Worm (Caenorhabditis elegans) whole organism, L3 larva: ENCODE results near the gene ZK1320.7.

ENCODE experiments used
- ama-1 ChIP-seq: fragments of 150-350 bp; optimal IDR thresholded peaks from 2 replicates; lab custom pipeline; 2018
- ceh-28 ChIP-seq: fragments of 150-350 bp; optimal IDR thresholded peaks from 2 replicates; lab custom pipeline; 2014; ENCODE audit warnings: missing biosample characterization, missing genetic modification reagents, missing genetic modification characterization
- ceh-9 ChIP-seq: sonication (generic microtip); optimal IDR thresholded peaks from 2 replicates; lab custom pipeline; 2018; ENCODE audit warnings: missing biosample characterization, missing genetic modification characterization
- daf-12 ChIP-seq: fragments of 150-350 bp; optimal IDR thresholded peaks from 2 replicates; lab custom pipeline; 2014; ENCODE audit warnings: missing biosample characterization, missing genetic modification reagents, missing genetic modification characterization
- egl-5 ChIP-seq: fragments of 150-350 bp; optimal IDR thresholded peaks from 2 replicates; lab custom pipeline; 2017; ENCODE audit warnings: missing biosample characterization, missing genetic modification reagents, missing genetic modification characterization, inconsistent platforms
- elt-2 ChIP-seq: sonication (generic microtip); optimal IDR thresholded peaks from 2 replicates; lab custom pipeline; 2016; ENCODE audit warnings: missing genetic modification reagents, mild to moderate bottlenecking, missing genetic modification characterization, missing compliant biosample characterization
- elt-3 ChIP-seq, 3 experiments: fragments of 150-350 bp in 1 of 3; sonication (generic microtip) in 2 of 3; optimal IDR thresholded peaks; 2 replicates in 2 of 3; 4 replicates in 1 of 3; lab custom pipeline; 2014 to 2017; ENCODE audit warnings: missing biosample characterization in 3 of 3, missing genetic modification characterization in 3 of 3
- fos-1 ChIP-seq: fragments of 150-350 bp; optimal IDR thresholded peaks from 2 replicates; lab custom pipeline; 2014; ENCODE audit warnings: missing biosample characterization, missing genetic modification characterization
- jun-1 ChIP-seq: fragments of 150-350 bp; optimal IDR thresholded peaks from 2 replicates; lab custom pipeline; 2014; ENCODE audit warnings: missing biosample characterization, missing genetic modification reagents, missing genetic modification characterization
- lsy-12 ChIP-seq: sonication (generic microtip); optimal IDR thresholded peaks from 2 replicates; lab custom pipeline; 2016; ENCODE audit warnings: mild to moderate bottlenecking, missing genetic modification characterization, missing compliant biosample characterization
- mdl-1 ChIP-seq: fragments of 150-350 bp; optimal IDR thresholded peaks from 2 replicates; lab custom pipeline; 2014; ENCODE audit warnings: missing biosample characterization, missing genetic modification characterization
- nfya-1 ChIP-seq: sonication (generic microtip); optimal IDR thresholded peaks from 2 replicates; lab custom pipeline; 2017; ENCODE audit warnings: missing genetic modification characterization, mild to moderate bottlenecking, missing compliant biosample characterization, antibody characterized with exemption, moderate library complexity; ENCODE audit not compliant: insufficient read depth
- nhr-11 ChIP-seq: fragments of 150-350 bp; optimal IDR thresholded peaks from 2 replicates; lab custom pipeline; 2014; ENCODE audit warnings: missing biosample characterization, missing genetic modification characterization
- nhr-23 ChIP-seq: fragments of 150-350 bp; optimal IDR thresholded peaks from 2 replicates; lab custom pipeline; 2014; ENCODE audit warnings: missing biosample characterization, missing genetic modification reagents, missing genetic modification characterization
- nhr-237 ChIP-seq: fragments of 150-350 bp; optimal IDR thresholded peaks from 2 replicates; lab custom pipeline; 2014; ENCODE audit warnings: missing biosample characterization, missing genetic modification characterization
- nhr-25 ChIP-seq: sonication (generic microtip); optimal IDR thresholded peaks from 2 replicates; lab custom pipeline; 2017; ENCODE audit warnings: missing biosample characterization, missing genetic modification characterization
- nhr-28 ChIP-seq: fragments of 150-350 bp; optimal IDR thresholded peaks from 2 replicates; lab custom pipeline; 2014; ENCODE audit warnings: missing biosample characterization, missing genetic modification characterization
- nhr-43 ChIP-seq: sonication (generic microtip); optimal IDR thresholded peaks from 2 replicates; lab custom pipeline; 2016; ENCODE audit warnings: mild to moderate bottlenecking, missing genetic modification characterization, missing compliant biosample characterization; ENCODE audit not compliant: poor library complexity, severe bottlenecking
- nhr-67 ChIP-seq: fragments of 150-350 bp; optimal IDR thresholded peaks from 2 replicates; lab custom pipeline; 2014; ENCODE audit warnings: missing biosample characterization, missing genetic modification characterization
- nhr-77 ChIP-seq: fragments of 150-350 bp; optimal IDR thresholded peaks from 2 replicates; lab custom pipeline; 2014; ENCODE audit warnings: missing biosample characterization, missing genetic modification characterization
- pha-4 ChIP-seq: fragments of 150-350 bp; optimal IDR thresholded peaks from 2 replicates; lab custom pipeline; 2014; ENCODE audit warnings: missing biosample characterization, missing genetic modification reagents, missing genetic modification characterization
- pqm-1 ChIP-seq: fragments of 150-350 bp; optimal IDR thresholded peaks from 2 replicates; lab custom pipeline; 2017; ENCODE audit warnings: missing biosample characterization, missing genetic modification characterization, inconsistent platforms
- sea-2 ChIP-seq: fragments of 150-350 bp; sonication (generic microtip); optimal IDR thresholded peaks from 4 replicates; lab custom pipeline; 2014; ENCODE audit warnings: missing biosample characterization, missing genetic modification reagents, missing genetic modification characterization
- skn-1 ChIP-seq: fragments of 150-350 bp; optimal IDR thresholded peaks from 2 replicates; lab custom pipeline; 2014; ENCODE audit warnings: missing biosample characterization, missing genetic modification characterization
- snpc-4 ChIP-seq: fragments of 150-350 bp; optimal IDR thresholded peaks from 2 replicates; lab custom pipeline; 2014; ENCODE audit warnings: missing biosample characterization, missing genetic modification characterization
- unc-39 ChIP-seq: sonication (generic microtip); optimal IDR thresholded peaks from 4 replicates; lab custom pipeline; 2017; ENCODE audit warnings: missing biosample characterization, missing genetic modification characterization
- unc-62 ChIP-seq: fragments of 150-350 bp; sonication (generic microtip); optimal IDR thresholded peaks from 4 replicates; lab custom pipeline; 2014; ENCODE audit warnings: missing biosample characterization, missing genetic modification reagents, missing genetic modification characterization
- ztf-11 ChIP-seq: fragments of 150-350 bp; optimal IDR thresholded peaks from 2 replicates; lab custom pipeline; 2014; ENCODE audit warnings: missing biosample characterization, missing genetic modification characterization

ZK1320.7 gene

ce11 chrII:9655530-9656139, 15.8 kb upstream of the ZK1320.7 start, which contains the start of gene ZK1307.1:
Gene ZK1307.1 (minus strand): TSS chrII:9655580.
- TF ChIP-seq pqm-1 (tag; lab: Kevin White, UChicago): peak; percentile 13
- TF ChIP-seq elt-2 (tag; lab: Kevin White, UChicago): peak; percentile 17
- TF ChIP-seq ama-1 (lab: Kevin White, UChicago): no peak

ce11 chrII:9656210-9656755, 15.1 kb upstream of the ZK1320.7 start, which contains the start of gene gstk-1:
Gene gstk-1 (plus strand): TSS chrII:9656705.
- TF ChIP-seq nhr-11 (tag; lab: Kevin White, UChicago) (no peak), nhr-237 (tag; lab: Kevin White, UChicago) (no peak), fos-1 (tag; lab: Kevin White, UChicago) (no peak), pha-4 (tag; lab: Kevin White, UChicago) (peak; percentile 47), pqm-1 (tag; lab: Kevin White, UChicago) (peak; percentile 74), unc-62 (GFP tag; lab: Kevin White, UChicago) (no peak), lsy-12 (tag; lab: Kevin White, UChicago) (peak; percentile 11), ama-1 (lab: Kevin White, UChicago) (no peak), nhr-43 (tag; lab: Kevin White, UChicago) (peak; percentile 41), elt-2 (tag; lab: Kevin White, UChicago) (peak; percentile 87), ceh-9 (tag; lab: Kevin White, UChicago) (no peak), nhr-23 (peak; percentile 44), nhr-77 (tag; lab: Kevin White, UChicago) (no peak)

ce11 chrII:9658915-9659314, 12.5 kb upstream of the ZK1320.7 start, which contains the start of gene ZK1320.2:
Gene ZK1320.2 (minus strand): TSS chrII:9659002.
- peak; percentile 42 for TF ChIP-seq pqm-1 (tag; lab: Kevin White, UChicago)
- TF ChIP-seq unc-39: no peak
- no peak for TF ChIP-seq sea-2 (GFP tag; lab: Kevin White, UChicago)
- TF ChIP-seq elt-2 (tag; lab: Kevin White, UChicago): peak; percentile 66
- no peak for TF ChIP-seq daf-12 (tag; lab: Kevin White, UChicago)
- TF ChIP-seq fos-1 (tag; lab: Kevin White, UChicago): no peak
- TF ChIP-seq lsy-12 (tag; lab: Kevin White, UChicago): no peak
- no peak for TF ChIP-seq egl-5 (tag; lab: Kevin White, UChicago)

- TF ChIP-seq elt-2 (tag; lab: Kevin White, UChicago) (peak; percentile 67), ama-1 (lab: Kevin White, UChicago) (no peak), pqm-1 (tag; lab: Kevin White, UChicago) (peak; percentile 18)
- TF ChIP-seq, all 47 proteins: peak for 2
Observed at ce11 chrII:9660379-9660778, 11.0 kb upstream of the ZK1320.7 start, which contains the start of gene ZK1320.3. Gene ZK1320.3 (minus strand): TSS chrII:9660419.

ce11 chrII:9662160-9662559, 9.2 kb upstream of the ZK1320.7 start:
- TF ChIP-seq pha-4 (tag; lab: Kevin White, UChicago) (no peak), nhr-67 (tag; lab: Kevin White, UChicago) (no peak), snpc-4 (no peak), ceh-28 (tag; lab: Kevin White, UChicago) (no peak), daf-12 (tag; lab: Kevin White, UChicago) (no peak), nfya-1 (tag; lab: Kevin White, UChicago) (no peak), ztf-11 (tag; lab: Kevin White, UChicago) (no peak), nhr-43 (tag; lab: Kevin White, UChicago) (no peak), pqm-1 (tag; lab: Kevin White, UChicago) (no peak), mdl-1 (tag; lab: Kevin White, UChicago) (no peak), egl-5 (tag; lab: Kevin White, UChicago) (no peak), jun-1 (no peak), unc-39 (no peak), skn-1 (tag; lab: Kevin White, UChicago) (no peak), nhr-25 (no peak), elt-3 (tag; optimal IDR thresholded peaks at IDR 0.05; lab: Kevin White, UChicago) (no peak), unc-62 (GFP tag; lab: Kevin White, UChicago) (no peak), nhr-28 (tag; lab: Kevin White, UChicago) (no peak)
